Worm (Caenorhabditis elegans) whole organism, L2 larva: ENCODE data around the gene F36F12.2.

Experiments used
- alr-1 ChIP-seq: fragments of 150-350 bp; optimal IDR thresholded peaks from 2 replicates; lab custom pipeline; 2014; ENCODE audit warnings: missing biosample characterization, missing genetic modification characterization
- nhr-11 ChIP-seq: fragments of 150-350 bp; optimal IDR thresholded peaks from 2 replicates; lab custom pipeline; 2014; ENCODE audit warnings: missing biosample characterization, missing genetic modification characterization

DNA sequence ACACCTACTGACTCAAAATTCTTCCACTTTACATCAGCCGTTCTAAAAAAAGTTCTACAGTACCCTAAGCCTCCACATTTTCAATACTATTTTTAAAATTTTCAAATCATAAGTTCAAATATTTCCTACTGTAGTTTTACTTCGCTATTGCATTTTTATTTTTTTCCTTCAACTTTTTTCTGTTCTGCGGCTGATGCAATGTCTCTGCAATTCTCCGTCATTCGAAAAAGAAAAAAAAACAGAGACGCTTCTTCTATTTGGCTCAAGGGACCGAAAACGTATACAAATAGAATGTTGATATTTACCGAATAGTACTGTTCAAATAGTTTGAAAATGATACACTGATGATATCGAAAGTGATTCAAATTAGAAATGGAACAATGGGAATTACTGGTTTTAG lies 43.2 kb upstream of the F36F12.2 start:
- TF ChIP-seq alr-1 (tag; lab: Kevin White, UChicago): no peak
- TF ChIP-seq nhr-11 (tag; lab: Kevin White, UChicago): no peak
